Fruit fly (Drosophila melanogaster) whole organism, embryonic: Measurements from ENCODE around the gene SmydA-2.

ENCODE experiments used
- ATbp ChIP-seq: fragments of 200-800 bp; sonication (Bioruptor generic); optimal IDR thresholded peaks from 2 replicates; lab custom pipeline; 2017; ENCODE audit warnings: missing biosample characterization, mild to moderate bottlenecking, missing genetic modification characterization, missing genetic modification reagents
- Antp ChIP-seq: fragments of 200-800 bp; sonication (Bioruptor generic); optimal IDR thresholded peaks from 3 replicates; lab custom pipeline; 2016; ENCODE audit warnings: missing biosample characterization, missing genetic modification characterization
- CG10431 ChIP-seq: fragments of 200-800 bp; sonication (Bioruptor generic); optimal IDR thresholded peaks from 3 replicates; lab custom pipeline; 2018; ENCODE audit warnings: missing biosample characterization, mild to moderate bottlenecking, missing genetic modification characterization
- CG11723 ChIP-seq: fragments of 200-800 bp; sonication (Bioruptor generic); optimal IDR thresholded peaks from 2 replicates; lab custom pipeline; 2017; ENCODE audit warnings: missing biosample characterization, mild to moderate bottlenecking, missing genetic modification characterization
- CG13894 ChIP-seq: fragments of 200-800 bp; sonication (Bioruptor generic); optimal IDR thresholded peaks from 3 replicates; lab custom pipeline; 2018; ENCODE audit warnings: missing biosample characterization, mild to moderate bottlenecking, missing genetic modification characterization, moderate library complexity
- CG15696 ChIP-seq: fragments of 200-800 bp; sonication (Bioruptor generic); optimal IDR thresholded peaks from 2 replicates; lab custom pipeline; 2019; ENCODE audit warnings: missing biosample characterization, mild to moderate bottlenecking, missing genetic modification characterization, moderate library complexity
- CG17361 ChIP-seq: fragments of 200-800 bp; sonication (Bioruptor generic); IDR thresholded peaks from 3 replicates; pipeline ENCODE4 v1.3.6; 2022; ENCODE audit warnings: missing biosample characterization, missing genetic modification characterization
- CG18619 ChIP-seq: fragments of 200-800 bp; sonication (Bioruptor generic); optimal IDR thresholded peaks from 3 replicates; lab custom pipeline; 2017; ENCODE audit warnings: missing biosample characterization, mild to moderate bottlenecking, missing genetic modification characterization
- CG2678 ChIP-seq: fragments of 200-800 bp; sonication (Bioruptor generic); optimal IDR thresholded peaks from 3 replicates; lab custom pipeline; 2019; ENCODE audit warnings: missing biosample characterization, mild to moderate bottlenecking, missing genetic modification characterization, moderate library complexity
- CG2712 ChIP-seq: fragments of 200-800 bp; optimal IDR thresholded peaks from 3 replicates; lab custom pipeline; 2019; ENCODE audit warnings: missing biosample characterization, mild to moderate bottlenecking, missing genetic modification characterization, moderate library complexity
- CG31224 ChIP-seq: fragments of 200-800 bp; sonication (Bioruptor generic); IDR thresholded peaks from 2 replicates; pipeline ENCODE4 v1.3.6; 2022; ENCODE audit warnings: missing biosample characterization, missing genetic modification characterization
- CG34224 ChIP-seq: fragments of 200-800 bp; sonication (Bioruptor generic); IDR thresholded peaks from 3 replicates; pipeline ENCODE4 v1.3.6; 2022; ENCODE audit warnings: missing biosample characterization, missing genetic modification characterization; ENCODE audit not compliant: partially characterized antibody
- CG3838 ChIP-seq: fragments of 200-800 bp; sonication (Bioruptor generic); optimal IDR thresholded peaks from 3 replicates; lab custom pipeline; 2016; ENCODE audit warnings: missing biosample characterization, missing genetic modification characterization
- CG7786 ChIP-seq: fragments of 200-800 bp; sonication (Bioruptor generic); optimal IDR thresholded peaks from 2 replicates; lab custom pipeline; 2016; ENCODE audit warnings: missing biosample characterization, missing genetic modification characterization
- CG7839 ChIP-seq: fragments of 200-800 bp; sonication (Bioruptor generic); optimal IDR thresholded peaks from 3 replicates; lab custom pipeline; 2018; ENCODE audit warnings: missing biosample characterization, mild to moderate bottlenecking, missing genetic modification characterization, moderate library complexity
- CG7928 ChIP-seq: fragments of 200-800 bp; sonication (Bioruptor generic); optimal IDR thresholded peaks from 2 replicates; lab custom pipeline; 2017; ENCODE audit warnings: missing biosample characterization, mild to moderate bottlenecking, missing genetic modification characterization
- CG7963 ChIP-seq: fragments of 200-800 bp; sonication (Bioruptor generic); IDR thresholded peaks from 3 replicates; pipeline ENCODE4 v1.3.6; 2022; ENCODE audit warnings: missing biosample characterization, missing genetic modification characterization; ENCODE audit not compliant: partially characterized antibody
- Doc3 ChIP-seq: fragments of 200-800 bp; sonication (Bioruptor generic); IDR thresholded peaks from 3 replicates; pipeline ENCODE4 v1.3.6; 2022; ENCODE audit warnings: missing biosample characterization, missing genetic modification characterization; ENCODE audit not compliant: partially characterized antibody
- Dref ChIP-seq: fragments of 200-800 bp; sonication (Bioruptor generic); IDR thresholded peaks from 2 replicates; pipeline ENCODE4 v1.3.6; 2022; ENCODE audit warnings: missing biosample characterization, missing genetic modification characterization
- Elba2 ChIP-seq: fragments of 200-800 bp; sonication (Bioruptor generic); optimal IDR thresholded peaks from 3 replicates; lab custom pipeline; 2016; ENCODE audit warnings: missing biosample characterization, missing genetic modification characterization
- Hand ChIP-seq: fragments of 200-800 bp; sonication (Bioruptor generic); optimal IDR thresholded peaks from 2 replicates; lab custom pipeline; 2017; ENCODE audit warnings: mild to moderate bottlenecking, missing biosample characterization, missing genetic modification reagents, missing genetic modification characterization
- Hmr ChIP-seq: fragments of 200-800 bp; sonication (Bioruptor generic); optimal IDR thresholded peaks from 3 replicates; lab custom pipeline; 2017; ENCODE audit warnings: mild to moderate bottlenecking, missing biosample characterization, missing genetic modification reagents, missing genetic modification characterization
- Mad ChIP-seq: fragments of 200-800 bp; sonication (Bioruptor generic); optimal IDR thresholded peaks from 2 replicates; lab custom pipeline; 2016; ENCODE audit warnings: missing biosample characterization, missing genetic modification characterization
- Rx ChIP-seq: fragments of 200-800 bp; sonication (Bioruptor generic); IDR thresholded peaks from 2 replicates; pipeline ENCODE4 v1.3.6; 2022; ENCODE audit warnings: missing biosample characterization, missing genetic modification characterization
- Scr ChIP-seq: fragments of 200-800 bp; sonication (Bioruptor generic); IDR thresholded peaks from 2 replicates; pipeline ENCODE4 v1.3.6; 2022; ENCODE audit warnings: missing biosample characterization, missing genetic modification characterization; ENCODE audit not compliant: partially characterized antibody
- Sox102F ChIP-seq: fragments of 200-800 bp; sonication (Bioruptor generic); optimal IDR thresholded peaks from 2 replicates; lab custom pipeline; 2018; ENCODE audit warnings: missing biosample characterization, mild to moderate bottlenecking, missing genetic modification characterization, moderate library complexity
- Sry-δ ChIP-seq: fragments of 200-800 bp; sonication (Bioruptor generic); optimal IDR thresholded peaks from 2 replicates; lab custom pipeline; 2016; ENCODE audit warnings: missing biosample characterization, missing genetic modification characterization
- Vsx1 ChIP-seq: fragments of 200-800 bp; sonication (Bioruptor generic); optimal IDR thresholded peaks from 2 replicates; lab custom pipeline; 2017; ENCODE audit warnings: missing biosample characterization, mild to moderate bottlenecking, missing genetic modification characterization, missing genetic modification reagents
- bab2 ChIP-seq: fragments of 200-800 bp; sonication (Bioruptor generic); optimal IDR thresholded peaks from 2 replicates; lab custom pipeline; 2016; ENCODE audit warnings: missing biosample characterization, missing genetic modification characterization
- btn ChIP-seq: fragments of 200-800 bp; sonication (Bioruptor generic); optimal IDR thresholded peaks from 2 replicates; lab custom pipeline; 2016; ENCODE audit warnings: missing biosample characterization, missing genetic modification characterization
- cas ChIP-seq: fragments of 200-800 bp; sonication (Bioruptor generic); IDR thresholded peaks from 2 replicates; pipeline ENCODE4 v1.3.6; 2022; ENCODE audit warnings: missing biosample characterization, missing genetic modification characterization
- grau ChIP-seq: fragments of 200-800 bp; optimal IDR thresholded peaks from 3 replicates; lab custom pipeline; 2019; ENCODE audit warnings: missing biosample characterization, mild to moderate bottlenecking, missing genetic modification characterization, moderate library complexity
- gro ChIP-seq: fragments of 200-800 bp; sonication (Bioruptor generic); optimal IDR thresholded peaks from 2 replicates; lab custom pipeline; 2016; ENCODE audit warnings: missing biosample characterization, missing genetic modification characterization
- kay ChIP-seq: fragments of 200-800 bp; sonication (Bioruptor generic); optimal IDR thresholded peaks from 2 replicates; lab custom pipeline; 2016; ENCODE audit warnings: missing biosample characterization, missing genetic modification characterization
- klu ChIP-seq: fragments of 200-800 bp; sonication (Bioruptor generic); IDR thresholded peaks from 2 replicates; pipeline ENCODE4 v1.3.6; 2022; ENCODE audit warnings: missing biosample characterization, missing genetic modification characterization
- lov ChIP-seq, 2 experiments: fragments of 200-800 bp in 1 of 2; fragments of >200 bp in 1 of 2; sonication (Bioruptor generic) in 1 of 2; IDR thresholded peaks in 1 of 2; optimal IDR thresholded peaks in 1 of 2; 2 replicates in 1 of 2; 3 replicates in 1 of 2; pipeline versions ENCODE4 v1.3.6 to Lab custom; 2017 to 2022; ENCODE audit warnings: missing biosample characterization in 1 of 2, missing genetic modification characterization in 1 of 2
- odd ChIP-seq: fragments of 200-800 bp; sonication (Bioruptor generic); optimal IDR thresholded peaks from 2 replicates; lab custom pipeline; 2017; ENCODE audit warnings: missing biosample characterization, mild to moderate bottlenecking, missing genetic modification characterization
- pan ChIP-seq, 4 experiments: fragments of >200 bp in 3 of 4; fragments of 200-800 bp in 1 of 4; sonication (Bioruptor generic) in 1 of 4; optimal IDR thresholded peaks in 3 of 4; IDR thresholded peaks in 1 of 4; 2 replicates each; pipeline versions ENCODE4 v1.3.6 to Lab custom; 2017 to 2022; ENCODE audit warnings: missing biosample characterization in 2 of 4, missing genetic modification characterization in 2 of 4, mixed read lengths in 1 of 4
- pb ChIP-seq: fragments of 200-800 bp; sonication (Bioruptor generic); optimal IDR thresholded peaks from 3 replicates; lab custom pipeline; 2016; ENCODE audit warnings: missing biosample characterization, missing genetic modification characterization
- pum ChIP-seq: fragments of 200-800 bp; sonication (Bioruptor generic); optimal IDR thresholded peaks from 2 replicates; lab custom pipeline; 2016; ENCODE audit warnings: missing biosample characterization, missing genetic modification characterization
- rib ChIP-seq: fragments of 200-800 bp; sonication (Bioruptor generic); IDR thresholded peaks from 2 replicates; pipeline ENCODE4 v1.3.6; 2022; ENCODE audit warnings: missing biosample characterization, missing genetic modification characterization
- run ChIP-seq: fragments of 200-800 bp; sonication (Bioruptor generic); optimal IDR thresholded peaks from 3 replicates; lab custom pipeline; 2018; ENCODE audit warnings: missing biosample characterization, mild to moderate bottlenecking, missing genetic modification characterization
- sd ChIP-seq: fragments of 200-800 bp; sonication (Bioruptor generic); optimal IDR thresholded peaks from 3 replicates; lab custom pipeline; 2018; ENCODE audit warnings: missing biosample characterization, mild to moderate bottlenecking, missing genetic modification characterization, moderate library complexity
- sens ChIP-seq: fragments of 200-800 bp; sonication (Bioruptor generic); peaks from one replicate; lab custom pipeline; 2016; ENCODE audit warnings: missing biosample characterization, missing genetic modification characterization
- sim ChIP-seq: fragments of 200-800 bp; sonication (Bioruptor generic); IDR thresholded peaks from 2 replicates; pipeline ENCODE4 v1.3.6; 2022; ENCODE audit warnings: missing biosample characterization, missing genetic modification characterization
- sima ChIP-seq: fragments of 200-800 bp; sonication (Bioruptor generic); optimal IDR thresholded peaks from 2 replicates; lab custom pipeline; 2016; ENCODE audit warnings: missing biosample characterization, missing genetic modification characterization
- tgo ChIP-seq: fragments of 200-800 bp; sonication (Bioruptor generic); IDR thresholded peaks from 3 replicates; pipeline ENCODE4 v1.3.6; 2022; ENCODE audit warnings: missing biosample characterization, missing genetic modification characterization
- tin ChIP-seq: fragments of 200-800 bp; sonication (Bioruptor generic); optimal IDR thresholded peaks from 3 replicates; lab custom pipeline; 2016; ENCODE audit warnings: missing biosample characterization, missing genetic modification characterization
- vfl ChIP-seq: fragments of 200-800 bp; sonication (Bioruptor generic); optimal IDR thresholded peaks from 2 replicates; lab custom pipeline; 2016; ENCODE audit warnings: missing biosample characterization, missing genetic modification characterization

The SmydA-2 gene

DNA sequence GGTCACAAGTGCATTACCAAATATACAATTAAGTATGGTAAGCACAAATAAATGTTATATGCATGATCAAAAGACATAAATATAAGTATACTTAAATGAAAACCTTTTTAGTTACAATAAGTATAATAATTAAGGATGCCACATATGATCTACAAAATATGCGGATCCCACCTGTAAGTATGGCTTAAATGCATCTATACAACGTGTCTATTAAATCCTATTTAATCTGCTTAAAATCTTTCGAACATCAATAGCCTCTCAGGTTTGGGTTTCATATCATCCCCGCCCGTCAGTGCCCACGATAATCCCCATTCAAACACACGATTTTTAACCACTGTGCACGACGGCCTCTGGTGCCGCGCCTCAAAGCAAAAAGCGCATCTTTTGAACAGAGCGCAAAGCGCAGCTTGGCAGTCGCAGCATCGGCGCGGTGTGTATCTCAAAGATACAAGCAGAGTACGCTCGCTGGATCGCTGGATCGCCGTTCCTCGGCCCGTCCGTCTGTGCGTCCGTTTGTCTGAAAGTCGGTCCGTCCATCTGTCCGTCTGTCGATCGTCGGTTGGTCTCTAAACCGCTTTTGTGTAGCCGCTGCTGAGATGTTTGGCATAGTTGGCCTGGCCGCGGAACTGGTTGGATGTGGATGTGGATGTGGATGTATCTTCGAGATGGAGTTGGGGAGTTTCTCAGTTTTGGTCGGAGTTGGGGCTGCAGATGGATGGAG, 38.8 kb upstream of the SmydA-2 start (continued):
- TF ChIP-seq Vsx1 (GFP tag; lab: Kevin White, UChicago) = no peak
- peak; percentile 57 for TF ChIP-seq Sox102F
- TF ChIP-seq CG7963 (GFP tag; lab: Robert Waterston, UW) = no peak
- no peak for TF ChIP-seq CG15696 (tag; lab: Kevin White, UChicago)
- no peak for TF ChIP-seq CG31224
- peak; percentile 83 for TF ChIP-seq sens (GFP tag; lab: Kevin White, UChicago)
- no peak for TF ChIP-seq Antp
- TF ChIP-seq CG7839 = peak; percentile 37
- no peak for TF ChIP-seq CG7928 (GFP tag; lab: Kevin White, UChicago)
- no peak for TF ChIP-seq sim (GFP tag; lab: Robert Waterston, UW)
- no peak for TF ChIP-seq Doc3 (GFP tag; lab: Robert Waterston, UW)
- TF ChIP-seq tin (GFP tag; lab: Kevin White, UChicago) = no peak
- TF ChIP-seq CG7786 (GFP tag; lab: Kevin White, UChicago) = no peak
- TF ChIP-seq Elba2 (GFP tag; lab: Kevin White, UChicago) = no peak
- no peak for TF ChIP-seq kay (GFP tag; lab: Kevin White, UChicago)
- peak; percentile 14 for TF ChIP-seq ATbp (GFP tag; lab: Kevin White, UChicago)
- no peak for TF ChIP-seq pan (optimal IDR thresholded peaks at IDR 0.05; lab: Kevin White, UChicago)
- no peak for TF ChIP-seq pan (GFP tag; optimal IDR thresholded peaks at IDR 0.05 in 1 of 2, IDR thresholded peaks at IDR 0.05 in 1 of 2)
- no peak for TF ChIP-seq CG10431
- TF ChIP-seq sima (GFP tag; lab: Kevin White, UChicago) = no peak
- no peak for TF ChIP-seq Dref (GFP tag; lab: Robert Waterston, UW)
- TF ChIP-seq Hmr (GFP tag; lab: Kevin White, UChicago) = no peak
- TF ChIP-seq pb = no peak
- TF ChIP-seq CG3838 (GFP tag; lab: Kevin White, UChicago) = no peak
- no peak for TF ChIP-seq btn (GFP tag; lab: Kevin White, UChicago)
- TF ChIP-seq Mad (GFP tag; lab: Kevin White, UChicago) = no peak
- no peak for TF ChIP-seq pum
- no peak for TF ChIP-seq Scr (GFP tag; lab: Robert Waterston, UW)
- peak; percentile 37 for TF ChIP-seq CG2678
- no peak for TF ChIP-seq bab2 (GFP tag; lab: Kevin White, UChicago)
- TF ChIP-seq CG11723 (GFP tag; lab: Kevin White, UChicago) = peak; percentile 8
- no peak for TF ChIP-seq CG18619 (GFP tag; lab: Kevin White, UChicago)
- no peak for TF ChIP-seq gro (GFP tag; lab: Kevin White, UChicago)
- no peak for TF ChIP-seq Rx (GFP tag; lab: Robert Waterston, UW)
- TF ChIP-seq Hand (GFP tag; lab: Kevin White, UChicago) = no peak
- no peak for TF ChIP-seq cas
- peak; percentile 86 for TF ChIP-seq sd (tag; lab: Kevin White, UChicago)
- TF ChIP-seq odd = no peak
- no peak for TF ChIP-seq klu
- TF ChIP-seq vfl (GFP tag; lab: Kevin White, UChicago) = no peak
- TF ChIP-seq rib (GFP tag; lab: Robert Waterston, UW) = no peak; the same call in 1 of the 2 replicates
- TF ChIP-seq CG13894 (tag; lab: Kevin White, UChicago) = no peak
- no peak for TF ChIP-seq run
- peak; percentile 67; the same call in 2 of the 3 replicates for TF ChIP-seq CG17361 (GFP tag; lab: Robert Waterston, UW)
- no peak for TF ChIP-seq Sry-δ
- peak; percentile 10 for TF ChIP-seq grau (tag; lab: Kevin White, UChicago)
- no peak for TF ChIP-seq CG34224
- peak; percentile 53 for TF ChIP-seq CG2712
- TF ChIP-seq lov (optimal IDR thresholded peaks at IDR 0.05; lab: Kevin White, UChicago) = no peak
- 0 out of 3 replicates have a peak, but pooled peaks have one; percentile 43 for TF ChIP-seq lov (GFP tag; IDR thresholded peaks at IDR 0.05; lab: Robert Waterston, UW)
- TF ChIP-seq tgo (GFP tag; lab: Robert Waterston, UW) = no peak
